Fruit fly (Drosophila melanogaster) whole organism, embryonic: ENCODE data around the gene Spt6.

Experiments
- Adf1 ChIP-seq: fragments of 200-800 bp; sonication (Bioruptor generic); IDR thresholded peaks from 2 replicates; pipeline ENCODE4 v1.3.6; 2022; ENCODE audit warnings: missing biosample characterization, missing genetic modification characterization
- Aef1 ChIP-seq: fragments of 200-800 bp; sonication (Bioruptor generic); IDR thresholded peaks from 3 replicates; pipeline ENCODE4 v1.3.6; 2022; ENCODE audit warnings: missing biosample characterization, missing genetic modification characterization
- B-H2 ChIP-seq: fragments of 200-800 bp; sonication (Bioruptor generic); optimal IDR thresholded peaks from 2 replicates; lab custom pipeline; 2018; ENCODE audit warnings: missing biosample characterization, mild to moderate bottlenecking, missing genetic modification characterization
- CG10274 ChIP-seq: fragments of 200-800 bp; sonication (Bioruptor generic); optimal IDR thresholded peaks from 3 replicates; lab custom pipeline; 2017; ENCODE audit warnings: missing biosample characterization, mild to moderate bottlenecking, missing genetic modification characterization
- CG10366 ChIP-seq: fragments of 200-800 bp; sonication (Bioruptor generic); IDR thresholded peaks from 2 replicates; pipeline ENCODE4 v1.3.6; 2022; ENCODE audit warnings: missing biosample characterization, missing genetic modification characterization
- CG10543 ChIP-seq: fragments of 200-800 bp; sonication (Bioruptor generic); optimal IDR thresholded peaks from 3 replicates; lab custom pipeline; 2017; ENCODE audit warnings: missing biosample characterization, mild to moderate bottlenecking, missing genetic modification characterization, moderate library complexity
- CG10565 ChIP-seq: fragments of 200-800 bp; sonication (Bioruptor generic); optimal IDR thresholded peaks from 3 replicates; lab custom pipeline; 2016; ENCODE audit warnings: missing biosample characterization, mild to moderate bottlenecking, missing genetic modification characterization
- CG11504 ChIP-seq: fragments of 200-800 bp; sonication (Bioruptor generic); optimal IDR thresholded peaks from 3 replicates; lab custom pipeline; 2019; ENCODE audit warnings: missing biosample characterization, mild to moderate bottlenecking, missing genetic modification characterization, moderate library complexity
- CG12391 ChIP-seq: fragments of 200-800 bp; sonication (Bioruptor generic); optimal IDR thresholded peaks from 3 replicates; lab custom pipeline; 2018; ENCODE audit warnings: missing biosample characterization, mild to moderate bottlenecking, missing genetic modification characterization, moderate library complexity
- CG2875 ChIP-seq: fragments of 200-800 bp; sonication (Bioruptor generic); optimal IDR thresholded peaks from 2 replicates; lab custom pipeline; 2017; ENCODE audit warnings: missing biosample characterization, mild to moderate bottlenecking, missing genetic modification characterization, missing genetic modification reagents
- CG3065 ChIP-seq: fragments of 200-800 bp; sonication (Bioruptor generic); optimal IDR thresholded peaks from 2 replicates; lab custom pipeline; 2016; ENCODE audit warnings: missing biosample characterization, missing genetic modification characterization
- CG31224 ChIP-seq: fragments of 200-800 bp; sonication (Bioruptor generic); IDR thresholded peaks from 2 replicates; pipeline ENCODE4 v1.3.6; 2022; ENCODE audit warnings: missing biosample characterization, missing genetic modification characterization
- CG3838 ChIP-seq: fragments of 200-800 bp; sonication (Bioruptor generic); optimal IDR thresholded peaks from 3 replicates; lab custom pipeline; 2016; ENCODE audit warnings: missing biosample characterization, missing genetic modification characterization
- CG3847 ChIP-seq: fragments of 200-800 bp; sonication (Bioruptor generic); IDR thresholded peaks from 2 replicates; pipeline ENCODE4 v1.3.6; 2022; ENCODE audit warnings: missing biosample characterization, missing genetic modification characterization
- CG5953 ChIP-seq: fragments of 200-800 bp; sonication (Bioruptor generic); IDR thresholded peaks from 2 replicates; pipeline ENCODE4 v1.3.6; 2022; ENCODE audit warnings: missing biosample characterization, missing genetic modification characterization
- CG7987 ChIP-seq: fragments of 200-800 bp; sonication (Bioruptor generic); optimal IDR thresholded peaks from 2 replicates; lab custom pipeline; 2018; ENCODE audit warnings: missing biosample characterization, mild to moderate bottlenecking, missing genetic modification characterization, moderate library complexity
- CG8924 ChIP-seq: fragments of 200-800 bp; optimal IDR thresholded peaks from 3 replicates; lab custom pipeline; 2019; ENCODE audit warnings: missing biosample characterization, mild to moderate bottlenecking, missing genetic modification characterization, moderate library complexity
- Fer1 ChIP-seq: fragments of 200-800 bp; sonication (Bioruptor generic); optimal IDR thresholded peaks from 2 replicates; lab custom pipeline; 2017; ENCODE audit warnings: missing biosample characterization, mild to moderate bottlenecking, missing genetic modification characterization
- Fer3 ChIP-seq: fragments of 200-800 bp; sonication (Bioruptor generic); optimal IDR thresholded peaks from 2 replicates; lab custom pipeline; 2018; ENCODE audit warnings: missing biosample characterization, mild to moderate bottlenecking, missing genetic modification characterization, moderate library complexity
- GATAe ChIP-seq: fragments of 200-800 bp; sonication (Bioruptor generic); conservative IDR thresholded peaks from 2 replicates; pipeline ENCODE4 v1.3.6; 2022; ENCODE audit warnings: missing biosample characterization, missing genetic modification characterization
- HLH4C ChIP-seq: fragments of 200-800 bp; sonication (Bioruptor generic); IDR thresholded peaks from 3 replicates; pipeline ENCODE4 v1.3.6; 2022; ENCODE audit warnings: missing biosample characterization, missing genetic modification characterization; ENCODE audit not compliant: partially characterized antibody
- Hr78 ChIP-seq, 2 experiments: fragments of 200-800 bp in 1 of 2; fragments of >200 bp in 1 of 2; sonication (Bioruptor generic) in 1 of 2; optimal IDR thresholded peaks; 2 replicates each; lab custom pipeline; 2017 to 2019; ENCODE audit warnings: missing biosample characterization in 2 of 2, missing genetic modification characterization in 2 of 2, mild to moderate bottlenecking in 1 of 2, moderate library complexity in 1 of 2
- Lhr ChIP-seq: fragments of 200-800 bp; sonication (Bioruptor generic); optimal IDR thresholded peaks from 3 replicates; lab custom pipeline; 2017; ENCODE audit warnings: mild to moderate bottlenecking, missing biosample characterization, missing genetic modification reagents, missing genetic modification characterization
- MBD-R2 ChIP-seq: fragments of 200-800 bp; sonication (Bioruptor generic); IDR thresholded peaks from 2 replicates; pipeline ENCODE4 v1.3.6; 2022; ENCODE audit warnings: missing biosample characterization, missing genetic modification characterization
- Mes4 ChIP-seq: fragments of 200-800 bp; sonication (Bioruptor generic); optimal IDR thresholded peaks from 2 replicates; lab custom pipeline; 2016; ENCODE audit warnings: missing biosample characterization, missing genetic modification characterization
- NfI ChIP-seq: fragments of 200-800 bp; sonication (Bioruptor generic); optimal IDR thresholded peaks from 3 replicates; lab custom pipeline; 2018; ENCODE audit warnings: missing biosample characterization, mild to moderate bottlenecking, missing genetic modification characterization, moderate library complexity
- Pdp1 ChIP-seq, 2 experiments: fragments of 200-800 bp; sonication (Bioruptor generic); optimal IDR thresholded peaks; 3 replicates each; lab custom pipeline; 2016; ENCODE audit warnings: missing biosample characterization in 2 of 2, missing genetic modification characterization in 2 of 2, mild to moderate bottlenecking in 1 of 2, moderate library complexity in 1 of 2
- Rfx ChIP-seq: fragments of 200-800 bp; sonication (Bioruptor generic); IDR thresholded peaks from 2 replicates; pipeline ENCODE4 v1.3.6; 2022; ENCODE audit warnings: missing biosample characterization, missing genetic modification characterization
- Ssrp ChIP-seq: fragments of 200-800 bp; sonication (Bioruptor generic); optimal IDR thresholded peaks from 2 replicates; lab custom pipeline; 2018; ENCODE audit warnings: missing biosample characterization, mild to moderate bottlenecking, missing genetic modification characterization, moderate library complexity
- Xbp1 ChIP-seq: fragments of 200-800 bp; sonication (Bioruptor generic); optimal IDR thresholded peaks from 3 replicates; lab custom pipeline; 2016; ENCODE audit warnings: missing biosample characterization, mild to moderate bottlenecking, missing genetic modification characterization
- YL-1 ChIP-seq: fragments of 200-800 bp; sonication (Bioruptor generic); optimal IDR thresholded peaks from 3 replicates; lab custom pipeline; 2017; ENCODE audit warnings: missing biosample characterization, mild to moderate bottlenecking, missing genetic modification characterization
- abd-A ChIP-seq: fragments of 200-800 bp; sonication (Bioruptor generic); optimal IDR thresholded peaks from 3 replicates; lab custom pipeline; 2019; ENCODE audit warnings: missing biosample characterization, mild to moderate bottlenecking, missing genetic modification characterization, moderate library complexity
- cg ChIP-seq: fragments of 200-800 bp; sonication (Bioruptor generic); optimal IDR thresholded peaks from 3 replicates; lab custom pipeline; 2019; ENCODE audit warnings: missing biosample characterization, mild to moderate bottlenecking, missing genetic modification characterization, moderate library complexity
- ci ChIP-seq: fragments of 200-800 bp; sonication (Bioruptor generic); IDR thresholded peaks from 3 replicates; pipeline ENCODE4 v1.3.6; 2022; ENCODE audit warnings: missing biosample characterization, missing genetic modification characterization
- dimm ChIP-seq: fragments of 200-800 bp; sonication (Bioruptor generic); IDR thresholded peaks from 2 replicates; pipeline ENCODE4 v1.3.6; 2022; ENCODE audit warnings: missing biosample characterization, missing genetic modification characterization
- dm ChIP-seq: fragments of 200-800 bp; sonication (Bioruptor generic); optimal IDR thresholded peaks from 3 replicates; lab custom pipeline; 2016; ENCODE audit warnings: missing biosample characterization, missing genetic modification characterization
- dysf ChIP-seq: fragments of 200-800 bp; sonication (Bioruptor generic); IDR thresholded peaks from 3 replicates; pipeline ENCODE4 v1.3.6; 2022; ENCODE audit warnings: missing biosample characterization, missing genetic modification characterization
- esg ChIP-seq: fragments of 200-800 bp; sonication (Bioruptor generic); conservative IDR thresholded peaks from 2 replicates; pipeline ENCODE4 v1.3.6; 2022; ENCODE audit warnings: missing biosample characterization, missing genetic modification characterization
- gfzf ChIP-seq: fragments of 200-800 bp; sonication (Bioruptor generic); optimal IDR thresholded peaks from 2 replicates; lab custom pipeline; 2016; ENCODE audit warnings: missing biosample characterization, mild to moderate bottlenecking, missing genetic modification characterization, moderate library complexity
- h ChIP-seq: fragments of >200 bp; optimal IDR thresholded peaks from 2 replicates; lab custom pipeline; 2017
- kay ChIP-seq: fragments of 200-800 bp; sonication (Bioruptor generic); optimal IDR thresholded peaks from 2 replicates; lab custom pipeline; 2016; ENCODE audit warnings: missing biosample characterization, missing genetic modification characterization
- lab ChIP-seq: fragments of 200-800 bp; sonication (Bioruptor generic); optimal IDR thresholded peaks from 3 replicates; lab custom pipeline; 2017; ENCODE audit warnings: missing biosample characterization, missing genetic modification characterization, mild to moderate bottlenecking, moderate library complexity, missing genetic modification reagents
- lilli ChIP-seq: fragments of 200-800 bp; sonication (Bioruptor generic); optimal IDR thresholded peaks from 3 replicates; lab custom pipeline; 2016; ENCODE audit warnings: missing biosample characterization, missing genetic modification characterization
- luna ChIP-seq: fragments of 200-800 bp; sonication (Bioruptor generic); optimal IDR thresholded peaks from 2 replicates; lab custom pipeline; 2016; ENCODE audit warnings: missing biosample characterization, missing genetic modification characterization
- pita ChIP-seq: fragments of 200-800 bp; sonication (Bioruptor generic); optimal IDR thresholded peaks from 2 replicates; lab custom pipeline; 2017; ENCODE audit warnings: missing biosample characterization, mild to moderate bottlenecking, missing genetic modification characterization
- pnt ChIP-seq: fragments of 200-800 bp; sonication (Bioruptor generic); optimal IDR thresholded peaks from 3 replicates; lab custom pipeline; 2016; ENCODE audit warnings: missing biosample characterization, missing genetic modification characterization
- pzg ChIP-seq: fragments of 200-800 bp; sonication (Bioruptor generic); optimal IDR thresholded peaks from 3 replicates; lab custom pipeline; 2018; ENCODE audit warnings: missing biosample characterization, mild to moderate bottlenecking, missing genetic modification characterization, moderate library complexity
- tna ChIP-seq: fragments of 200-800 bp; sonication (Bioruptor generic); IDR thresholded peaks from 2 replicates; pipeline ENCODE4 v1.3.6; 2022; ENCODE audit warnings: missing biosample characterization, missing genetic modification characterization; ENCODE audit not compliant: partially characterized antibody
- trh ChIP-seq: fragments of 200-800 bp; sonication (Bioruptor generic); optimal IDR thresholded peaks from 2 replicates; lab custom pipeline; 2016; ENCODE audit warnings: missing biosample characterization, missing genetic modification characterization
- wdn ChIP-seq: fragments of 200-800 bp; sonication (Bioruptor generic); IDR thresholded peaks from 2 replicates; pipeline ENCODE4 v1.3.6; 2022; ENCODE audit warnings: missing biosample characterization, missing genetic modification characterization
- wor ChIP-seq: fragments of 200-800 bp; sonication (Bioruptor generic); IDR thresholded peaks from 2 replicates; pipeline ENCODE4 v1.3.6; 2022; ENCODE audit warnings: missing biosample characterization, missing genetic modification characterization

Gene Spt6

dm6 chrX:6219845-6220345 is 47.7 kb upstream of the Spt6 start, which contains the start of gene Efr (continued):
- TF ChIP-seq cg (GFP tag; lab: Kevin White, UChicago) (peak; percentile 88), tna (GFP tag; lab: Robert Waterston, UW) (no peak), Mes4 (GFP tag; lab: Kevin White, UChicago) (no peak), CG12391 (no peak), CG3847 (no peak), CG10274 (GFP tag; lab: Kevin White, UChicago) (no peak), Pdp1 (GFP tag; optimal IDR thresholded peaks at IDR 0.05; lab: Kevin White, UChicago) (peak in 1 of 2 experiments; percentile 50), GATAe (0 out of 2 replicates have a peak, but pooled peaks have one; percentile 33), Hr78 (GFP tag; optimal IDR thresholded peaks at IDR 0.05; lab: Kevin White, UChicago) (peak in 1 of 2 experiments; percentile 20), wor (GFP tag; lab: Robert Waterston, UW) (no peak), YL-1 (GFP tag; lab: Kevin White, UChicago) (peak; percentile 5), MBD-R2 (peak; percentile 50), ci (GFP tag; lab: Robert Waterston, UW) (0 out of 3 replicates have a peak, but pooled peaks have one; percentile 40), dimm (GFP tag; lab: Robert Waterston, UW) (no peak), Fer1 (peak; percentile 15), Adf1 (peak; percentile 59), Lhr (GFP tag; lab: Kevin White, UChicago) (peak; percentile 27), CG3838 (peak; percentile 61), dm (GFP tag; lab: Kevin White, UChicago) (no peak), pita (GFP tag; lab: Kevin White, UChicago) (no peak), CG10543 (peak; percentile 61), CG10565 (GFP tag; lab: Kevin White, UChicago) (no peak), CG11504 (peak; percentile 11), CG31224 (GFP tag; lab: Robert Waterston, UW) (no peak), Ssrp (tag; lab: Kevin White, UChicago) (no peak), CG2875 (GFP tag; lab: Kevin White, UChicago) (no peak), kay (GFP tag; lab: Kevin White, UChicago) (no peak), h (lab: Kevin White, UChicago) (no peak), abd-A (tag; lab: Kevin White, UChicago) (peak; percentile 93), gfzf (GFP tag; lab: Kevin White, UChicago) (peak; percentile 59), luna (no peak), B-H2 (GFP tag; lab: Kevin White, UChicago) (no peak), CG5953 (GFP tag; lab: Robert Waterston, UW) (no peak), CG3065 (GFP tag; lab: Kevin White, UChicago) (no peak), HLH4C (peak; percentile 42; the same call in 2 of the 3 replicates), dysf (GFP tag; lab: Robert Waterston, UW) (no peak), pnt (GFP tag; lab: Kevin White, UChicago) (no peak), lilli (GFP tag; lab: Kevin White, UChicago) (no peak), CG10366 (no peak), CG7987 (GFP tag; lab: Kevin White, UChicago) (peak; percentile 8), pzg (GFP tag; lab: Kevin White, UChicago) (peak; percentile 56), NfI (GFP tag; lab: Kevin White, UChicago) (no peak), Xbp1 (GFP tag; lab: Kevin White, UChicago) (no peak), wdn (GFP tag; lab: Robert Waterston, UW) (no peak), Aef1 (no peak), esg (GFP tag; lab: Robert Waterston, UW) (no peak), trh (GFP tag; lab: Kevin White, UChicago) (no peak), CG8924 (tag; lab: Kevin White, UChicago) (peak; percentile 2), lab (GFP tag; lab: Kevin White, UChicago) (peak; percentile 33), Rfx (no peak), Fer3 (tag; lab: Kevin White, UChicago) (no peak)
